Worm (Caenorhabditis elegans) whole organism, late embryonic: ENCODE measurements around the gene F14D7.6.

Source experiments
- che-1 ChIP-seq: sonication (generic microtip); optimal IDR thresholded peaks from 2 replicates; lab custom pipeline; 2016; ENCODE audit warnings: mild to moderate bottlenecking, missing genetic modification characterization, missing compliant biosample characterization
- npax-4 ChIP-seq: sonication (generic microtip); optimal IDR thresholded peaks from 2 replicates; lab custom pipeline; 2016; ENCODE audit warnings: missing genetic modification characterization, missing compliant biosample characterization
- pqm-1 ChIP-seq: sonication (generic microtip); optimal IDR thresholded peaks from 2 replicates; lab custom pipeline; 2016; ENCODE audit warnings: missing genetic modification characterization, missing compliant biosample characterization

DNA sequence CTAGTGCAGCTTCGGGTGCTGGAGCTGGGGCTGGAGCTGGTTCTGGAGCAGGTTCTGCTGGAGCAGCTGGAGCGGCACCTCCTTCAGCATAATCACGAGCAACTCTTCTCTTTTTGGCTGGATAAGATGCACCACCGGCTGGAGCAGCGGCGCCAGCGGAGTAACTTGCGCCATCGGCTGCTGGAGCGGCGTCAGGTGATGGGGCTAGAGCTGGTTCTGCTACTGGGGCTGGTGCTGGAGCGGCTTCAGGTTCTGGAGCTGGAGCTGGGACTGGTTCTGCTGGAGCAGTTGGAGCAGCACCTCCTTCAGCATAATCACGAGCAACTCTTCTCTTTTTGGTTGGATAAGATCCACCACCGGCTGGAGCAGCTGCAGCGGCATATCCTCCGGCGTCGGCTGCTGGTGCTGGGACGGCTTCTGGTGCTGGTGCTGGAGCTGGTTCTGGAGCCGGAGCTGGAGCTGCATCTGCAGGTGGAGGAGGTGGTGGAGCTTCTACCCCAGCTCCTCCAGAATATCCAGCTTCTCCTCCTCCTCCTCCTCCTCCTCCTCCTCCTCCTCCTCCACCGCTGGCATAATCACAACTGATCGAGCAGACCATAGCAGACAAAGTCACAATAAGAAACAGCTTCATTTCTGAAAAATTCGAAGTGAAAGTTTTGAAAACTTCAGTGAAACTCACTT is 18.0 kb downstream of the F14D7.6 start, which contains the start of gene F47B8.13:
- TF ChIP-seq pqm-1 (tag; lab: Kevin White, UChicago) = no peak
- no peak for TF ChIP-seq npax-4 (tag; lab: Kevin White, UChicago)
- TF ChIP-seq che-1 (tag; lab: Kevin White, UChicago) = no peak
